Worm (Caenorhabditis elegans): Measurements from ENCODE around the gene str-211.

- TF ChIP-seq cey-2 (tag; optimal IDR thresholded peaks at IDR 0.05; ENCODE audit: borderline replicate concordance, insufficient read depth) (no peak), ZK546.5 (tag; optimal IDR thresholded peaks at IDR 0.05) (no peak), jun-1 (tag; optimal IDR thresholded peaks at IDR 0.05) (no peak), mep-1 (tag; optimal IDR thresholded peaks at IDR 0.05) (no peak), unc-62 (GFP tag; optimal IDR thresholded peaks at IDR 0.05 in 1 of 2) (peak in 1 of 2 experiments; percentile 84), unc-62 (tag; optimal IDR thresholded peaks at IDR 0.05) (no peak)
These were observed 48.4 kb downstream of the str-211 start, which contains the start of gene ugt-9 for ce11 chrV:4895744-4896143.
